Worm (Caenorhabditis elegans) whole organism, late embryonic: ENCODE results near the gene glt-1.

Experiments
- ama-1 ChIP-seq: fragments of 150-350 bp; optimal IDR thresholded peaks from 2 replicates; lab custom pipeline; 2014
- ceh-34 ChIP-seq: sonication (generic microtip); optimal IDR thresholded peaks from 2 replicates; lab custom pipeline; 2016; ENCODE audit warnings: mild to moderate bottlenecking, missing genetic modification characterization, missing compliant biosample characterization
- elt-2 ChIP-seq: sonication (generic microtip); optimal IDR thresholded peaks from 2 replicates; lab custom pipeline; 2016; ENCODE audit warnings: missing genetic modification reagents, missing genetic modification characterization, missing compliant biosample characterization
- unc-55 ChIP-seq: sonication (generic microtip); optimal IDR thresholded peaks from 2 replicates; lab custom pipeline; 2017; ENCODE audit warnings: missing biosample characterization, missing genetic modification reagents, missing genetic modification characterization

DNA sequence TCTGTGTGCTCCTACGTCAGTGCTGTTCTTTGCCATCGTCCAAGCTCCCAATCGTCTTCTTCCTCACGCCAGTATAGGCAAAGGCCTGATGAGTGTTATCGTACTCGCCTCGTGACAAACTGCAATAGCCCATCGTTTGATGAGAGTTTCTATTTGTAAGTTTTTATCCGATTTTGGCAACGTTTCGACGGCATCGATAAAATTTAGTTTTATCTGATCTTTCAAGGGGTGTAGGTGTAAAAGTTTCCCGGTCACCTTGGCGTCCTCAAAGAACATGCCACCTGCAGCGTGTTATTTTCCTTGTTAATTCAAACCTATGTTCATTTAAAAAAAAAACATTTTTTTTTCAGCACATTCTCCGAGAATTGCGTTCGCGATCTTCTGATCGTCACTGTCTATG, 51.3 kb downstream of the glt-1 start:
- TF ChIP-seq ama-1 (lab: Kevin White, UChicago), result no peak
- TF ChIP-seq unc-55 (GFP tag; lab: Kevin White, UChicago), result no peak
- TF ChIP-seq elt-2, result no peak
- no peak for TF ChIP-seq ceh-34
